Worm (Caenorhabditis elegans) whole organism, L3 larva: ENCODE data around the gene mxl-2.

ENCODE experiments used
- R02D3.7 ChIP-seq: fragments of 150-350 bp; optimal IDR thresholded peaks from 2 replicates; lab custom pipeline; 2014; ENCODE audit warnings: missing biosample characterization, missing genetic modification characterization
- ZK546.5 ChIP-seq: sonication (generic microtip); optimal IDR thresholded peaks from 2 replicates; lab custom pipeline; 2017; ENCODE audit warnings: missing biosample characterization, missing genetic modification characterization
- aly-2 ChIP-seq: fragments of 150-350 bp; optimal IDR thresholded peaks from 2 replicates; lab custom pipeline; 2014; ENCODE audit warnings: missing biosample characterization, missing genetic modification characterization
- ceh-16 ChIP-seq: sonication (generic microtip); optimal IDR thresholded peaks from 2 replicates; lab custom pipeline; 2017; ENCODE audit warnings: missing biosample characterization, missing genetic modification characterization
- ceh-28 ChIP-seq: fragments of 150-350 bp; optimal IDR thresholded peaks from 2 replicates; lab custom pipeline; 2014; ENCODE audit warnings: missing biosample characterization, missing genetic modification reagents, missing genetic modification characterization
- ceh-82 ChIP-seq: fragments of 150-350 bp; optimal IDR thresholded peaks from 2 replicates; lab custom pipeline; 2014; ENCODE audit warnings: missing biosample characterization, missing genetic modification characterization
- egl-27 ChIP-seq: sonication (generic microtip); optimal IDR thresholded peaks from 4 replicates; lab custom pipeline; 2017; ENCODE audit warnings: missing biosample characterization, missing genetic modification reagents, missing genetic modification characterization
- egl-5 ChIP-seq: fragments of 150-350 bp; optimal IDR thresholded peaks from 2 replicates; lab custom pipeline; 2017; ENCODE audit warnings: missing biosample characterization, missing genetic modification reagents, missing genetic modification characterization, inconsistent platforms
- elt-2 ChIP-seq: sonication (generic microtip); optimal IDR thresholded peaks from 2 replicates; lab custom pipeline; 2016; ENCODE audit warnings: missing genetic modification reagents, mild to moderate bottlenecking, missing genetic modification characterization, missing compliant biosample characterization
- elt-3 ChIP-seq, 3 experiments: fragments of 150-350 bp in 1 of 3; sonication (generic microtip) in 2 of 3; optimal IDR thresholded peaks; 2 replicates in 2 of 3; 4 replicates in 1 of 3; lab custom pipeline; 2014 to 2017; ENCODE audit warnings: missing biosample characterization in 3 of 3, missing genetic modification characterization in 3 of 3
- eor-1 ChIP-seq, 2 experiments: fragments of 150-350 bp; optimal IDR thresholded peaks; 2 replicates each; lab custom pipeline; 2014 to 2018; ENCODE audit warnings: missing biosample characterization in 2 of 2, missing genetic modification characterization in 2 of 2
- fos-1 ChIP-seq: fragments of 150-350 bp; optimal IDR thresholded peaks from 2 replicates; lab custom pipeline; 2014; ENCODE audit warnings: missing biosample characterization, missing genetic modification characterization
- hmg-11 ChIP-seq: sonication (generic microtip); optimal IDR thresholded peaks from 2 replicates; lab custom pipeline; 2016; ENCODE audit warnings: missing genetic modification characterization, missing compliant biosample characterization
- jun-1 ChIP-seq: fragments of 150-350 bp; optimal IDR thresholded peaks from 2 replicates; lab custom pipeline; 2014; ENCODE audit warnings: missing biosample characterization, missing genetic modification reagents, missing genetic modification characterization
- lin-15B ChIP-seq: fragments of 150-350 bp; optimal IDR thresholded peaks from 2 replicates; lab custom pipeline; 2014; ENCODE audit warnings: missing biosample characterization, missing genetic modification characterization
- lin-39 ChIP-seq: fragments of 150-350 bp; optimal IDR thresholded peaks from 2 replicates; lab custom pipeline; 2018; ENCODE audit warnings: missing biosample characterization, missing genetic modification reagents, missing genetic modification characterization
- mdl-1 ChIP-seq: fragments of 150-350 bp; optimal IDR thresholded peaks from 2 replicates; lab custom pipeline; 2014; ENCODE audit warnings: missing biosample characterization, missing genetic modification characterization
- mml-1 ChIP-seq: fragments of 150-350 bp; sonication (generic microtip); optimal IDR thresholded peaks from 3 replicates; lab custom pipeline; 2014; ENCODE audit warnings: missing biosample characterization, missing genetic modification characterization
- nfya-1 ChIP-seq: sonication (generic microtip); optimal IDR thresholded peaks from 2 replicates; lab custom pipeline; 2017; ENCODE audit warnings: missing genetic modification characterization, mild to moderate bottlenecking, missing compliant biosample characterization, antibody characterized with exemption, moderate library complexity; ENCODE audit not compliant: insufficient read depth
- nhr-11 ChIP-seq: fragments of 150-350 bp; optimal IDR thresholded peaks from 2 replicates; lab custom pipeline; 2014; ENCODE audit warnings: missing biosample characterization, missing genetic modification characterization
- nhr-12 ChIP-seq: fragments of 150-350 bp; optimal IDR thresholded peaks from 2 replicates; lab custom pipeline; 2014; ENCODE audit warnings: missing biosample characterization, missing genetic modification characterization
- nhr-237 ChIP-seq: fragments of 150-350 bp; optimal IDR thresholded peaks from 2 replicates; lab custom pipeline; 2014; ENCODE audit warnings: missing biosample characterization, missing genetic modification characterization
- nhr-25 ChIP-seq: sonication (generic microtip); optimal IDR thresholded peaks from 2 replicates; lab custom pipeline; 2017; ENCODE audit warnings: missing biosample characterization, missing genetic modification characterization
- nhr-28 ChIP-seq: fragments of 150-350 bp; optimal IDR thresholded peaks from 2 replicates; lab custom pipeline; 2014; ENCODE audit warnings: missing biosample characterization, missing genetic modification characterization
- nhr-43 ChIP-seq: sonication (generic microtip); optimal IDR thresholded peaks from 2 replicates; lab custom pipeline; 2016; ENCODE audit warnings: mild to moderate bottlenecking, missing genetic modification characterization, missing compliant biosample characterization; ENCODE audit not compliant: poor library complexity, severe bottlenecking
- nhr-67 ChIP-seq: fragments of 150-350 bp; optimal IDR thresholded peaks from 2 replicates; lab custom pipeline; 2014; ENCODE audit warnings: missing biosample characterization, missing genetic modification characterization
- nhr-76 ChIP-seq: fragments of 150-350 bp; sonication (generic microtip); optimal IDR thresholded peaks from 5 replicates; lab custom pipeline; 2014; ENCODE audit warnings: missing biosample characterization, missing genetic modification characterization
- nhr-77 ChIP-seq: fragments of 150-350 bp; optimal IDR thresholded peaks from 2 replicates; lab custom pipeline; 2014; ENCODE audit warnings: missing biosample characterization, missing genetic modification characterization
- pha-4 ChIP-seq: fragments of 150-350 bp; optimal IDR thresholded peaks from 2 replicates; lab custom pipeline; 2014; ENCODE audit warnings: missing biosample characterization, missing genetic modification reagents, missing genetic modification characterization
- pqm-1 ChIP-seq: fragments of 150-350 bp; optimal IDR thresholded peaks from 2 replicates; lab custom pipeline; 2017; ENCODE audit warnings: missing biosample characterization, missing genetic modification characterization, inconsistent platforms
- skn-1 ChIP-seq: fragments of 150-350 bp; optimal IDR thresholded peaks from 2 replicates; lab custom pipeline; 2014; ENCODE audit warnings: missing biosample characterization, missing genetic modification characterization
- snpc-4 ChIP-seq: fragments of 150-350 bp; optimal IDR thresholded peaks from 2 replicates; lab custom pipeline; 2014; ENCODE audit warnings: missing biosample characterization, missing genetic modification characterization
- tbx-2 ChIP-seq: sonication (generic microtip); optimal IDR thresholded peaks from 2 replicates; lab custom pipeline; 2016; ENCODE audit warnings: mild to moderate bottlenecking, missing genetic modification characterization, missing compliant biosample characterization
- unc-39 ChIP-seq: sonication (generic microtip); optimal IDR thresholded peaks from 4 replicates; lab custom pipeline; 2017; ENCODE audit warnings: missing biosample characterization, missing genetic modification characterization
- ztf-4 ChIP-seq: fragments of 150-350 bp; optimal IDR thresholded peaks from 2 replicates; lab custom pipeline; 2014; ENCODE audit warnings: missing biosample characterization, missing genetic modification characterization

The mxl-2 gene

ce11 chrIII:173501-173900 lies 14.4 kb downstream of the mxl-2 start, which contains the start of gene F40G9.19:
Gene F40G9.19, plus strand, starts transcription at chrIII:173801.
- no peak for TF ChIP-seq aly-2 (tag; lab: Kevin White, UChicago)
- no peak for TF ChIP-seq nfya-1
- TF ChIP-seq skn-1 (tag; lab: Kevin White, UChicago) = no peak
- TF ChIP-seq nhr-77 (tag; lab: Kevin White, UChicago) = no peak
- no peak for TF ChIP-seq elt-2 (tag; lab: Kevin White, UChicago)
- no peak for TF ChIP-seq hmg-11 (tag; lab: Kevin White, UChicago)
- no peak for TF ChIP-seq egl-5 (tag; lab: Kevin White, UChicago)
- TF ChIP-seq ztf-4 (tag; lab: Kevin White, UChicago) = no peak
- no peak for TF ChIP-seq snpc-4
- no peak for TF ChIP-seq unc-39 (tag; lab: Kevin White, UChicago)
- TF ChIP-seq lin-15B = no peak
- no peak for TF ChIP-seq ceh-28 (tag; lab: Kevin White, UChicago)
- no peak for TF ChIP-seq nhr-237 (tag; lab: Kevin White, UChicago)
- TF ChIP-seq R02D3.7 (tag; lab: Kevin White, UChicago) = no peak
- no peak for TF ChIP-seq fos-1 (tag; lab: Kevin White, UChicago)
- TF ChIP-seq ceh-16 = no peak

ce11 chrIII:171617-172016 lies 16.3 kb downstream of the mxl-2 start, which contains the start of the genes F40G9.9 and F40G9.12:
Gene F40G9.9, minus strand, starts transcription at chrIII:171717.
Gene F40G9.12, plus strand, starts transcription at chrIII:171847.
- no peak for TF ChIP-seq nhr-67 (tag; lab: Kevin White, UChicago)
- TF ChIP-seq aly-2 (tag; lab: Kevin White, UChicago) = no peak
- no peak for TF ChIP-seq nhr-12 (tag; lab: Kevin White, UChicago)
- no peak for TF ChIP-seq mml-1 (tag; lab: Kevin White, UChicago)
- no peak for TF ChIP-seq pha-4 (tag; lab: Kevin White, UChicago)
- no peak for TF ChIP-seq lin-15B
- TF ChIP-seq nhr-43 (tag; lab: Kevin White, UChicago) = no peak
- TF ChIP-seq ceh-82 = no peak
- no peak for TF ChIP-seq snpc-4
- TF ChIP-seq elt-2 (tag; lab: Kevin White, UChicago) = no peak
- TF ChIP-seq eor-1 (tag; optimal IDR thresholded peaks at IDR 0.05; lab: Kevin White, UChicago) = no peak
- TF ChIP-seq tbx-2 (tag; lab: Kevin White, UChicago) = no peak
- no peak for TF ChIP-seq hmg-11 (tag; lab: Kevin White, UChicago)
- TF ChIP-seq, all 47 proteins: peak for 0

ce11 chrIII:169478-169877 lies 18.5 kb downstream of the mxl-2 start, which contains the start of gene F40G9.18:
Gene F40G9.18, minus strand, starts transcription at chrIII:169578.
- TF ChIP-seq eor-1 (tag; optimal IDR thresholded peaks at IDR 0.05; lab: Kevin White, UChicago) (no peak), nhr-11 (no peak), nhr-43 (tag; lab: Kevin White, UChicago) (no peak), elt-3 (tag; optimal IDR thresholded peaks at IDR 0.05; lab: Kevin White, UChicago) (no peak), nhr-12 (tag; lab: Kevin White, UChicago) (no peak), egl-5 (tag; lab: Kevin White, UChicago) (no peak), pqm-1 (tag; lab: Kevin White, UChicago) (no peak), nhr-25 (tag; lab: Kevin White, UChicago) (no peak), ZK546.5 (no peak), elt-2 (tag; lab: Kevin White, UChicago) (no peak), nhr-237 (tag; lab: Kevin White, UChicago) (no peak), mml-1 (tag; lab: Kevin White, UChicago) (no peak), nhr-76 (tag; lab: Kevin White, UChicago) (no peak), tbx-2 (tag; lab: Kevin White, UChicago) (no peak), nhr-28 (no peak)
- TF ChIP-seq, all 47 proteins: peak for 0

ce11 chrIII:165390-165789 lies 22.5 kb downstream of the mxl-2 start, which contains the start of gene F40G9.7:
Gene F40G9.7, plus strand, starts transcription at chrIII:165690.
- TF ChIP-seq lin-39 (tag; lab: Kevin White, UChicago) (no peak), ZK546.5 (no peak), unc-39 (tag; lab: Kevin White, UChicago) (no peak), ceh-82 (no peak)

- TF ChIP-seq mdl-1 (tag; lab: Kevin White, UChicago) (no peak), lin-15B (no peak), egl-27 (no peak), jun-1 (no peak), fos-1 (tag; lab: Kevin White, UChicago) (no peak)
Measured at ce11 chrIII:164775-165174, 23.2 kb downstream of the mxl-2 start, which contains the start of gene F40G9.8. Gene F40G9.8, minus strand, starts transcription at chrIII:164875.
